Fruit fly (Drosophila melanogaster) whole organism, adult: ENCODE results near the gene Ugt37A1.

Experiments used
- CG11617 ChIP-seq: fragments of 200-800 bp; sonication (Bioruptor generic); optimal IDR thresholded peaks from 2 replicates; lab custom pipeline; 2017; ENCODE audit warnings: mild to moderate bottlenecking, missing biosample characterization, missing genetic modification reagents, missing genetic modification characterization
- CG12768 ChIP-seq: fragments of 200-800 bp; sonication (Bioruptor generic); optimal IDR thresholded peaks from 2 replicates; lab custom pipeline; 2017; ENCODE audit warnings: missing biosample characterization, missing genetic modification characterization, mild to moderate bottlenecking, moderate library complexity, missing genetic modification reagents
- CG14711 ChIP-seq: fragments of 200-800 bp; sonication (Bioruptor generic); optimal IDR thresholded peaks from 2 replicates; lab custom pipeline; 2018; ENCODE audit warnings: missing biosample characterization, mild to moderate bottlenecking, missing genetic modification characterization, moderate library complexity
- CG1620 ChIP-seq: fragments of 200-800 bp; sonication (Bioruptor generic); optimal IDR thresholded peaks from 2 replicates; lab custom pipeline; 2016; ENCODE audit warnings: missing biosample characterization, missing genetic modification characterization
- CG5204 ChIP-seq: fragments of 200-800 bp; sonication (Bioruptor generic); optimal IDR thresholded peaks from 2 replicates; lab custom pipeline; 2016; ENCODE audit warnings: missing biosample characterization, missing genetic modification characterization
- CG7101 ChIP-seq: fragments of 200-800 bp; sonication (Bioruptor generic); optimal IDR thresholded peaks from 2 replicates; lab custom pipeline; 2018; ENCODE audit warnings: missing biosample characterization, mild to moderate bottlenecking, missing genetic modification characterization, moderate library complexity
- Crg-1 ChIP-seq: fragments of 200-800 bp; sonication (Bioruptor generic); optimal IDR thresholded peaks from 2 replicates; lab custom pipeline; 2016; ENCODE audit warnings: missing biosample characterization, missing genetic modification characterization
- Mnt ChIP-seq: fragments of 200-800 bp; sonication (Bioruptor generic); optimal IDR thresholded peaks from 2 replicates; lab custom pipeline; 2016; ENCODE audit warnings: missing biosample characterization, mild to moderate bottlenecking, missing genetic modification characterization
- cnc ChIP-seq, 2 experiments: fragments of >200 bp; optimal IDR thresholded peaks; 2 replicates each; lab custom pipeline; 2017
- kay ChIP-seq: fragments of 200-800 bp; sonication (Bioruptor generic); peaks from one replicate; lab custom pipeline; 2016; ENCODE audit warnings: missing biosample characterization, missing genetic modification characterization, borderline replicate concordance
- ovo ChIP-seq: fragments of 200-800 bp; sonication (Bioruptor generic); optimal IDR thresholded peaks from 2 replicates; lab custom pipeline; 2016; ENCODE audit warnings: missing biosample characterization, missing genetic modification characterization
- pad ChIP-seq: fragments of 200-800 bp; sonication (Bioruptor generic); optimal IDR thresholded peaks from 3 replicates; lab custom pipeline; 2017; ENCODE audit warnings: missing biosample characterization, missing genetic modification characterization, mild to moderate bottlenecking, moderate library complexity, missing genetic modification reagents
- tj ChIP-seq: fragments of 200-800 bp; sonication (Bioruptor generic); optimal IDR thresholded peaks from 3 replicates; lab custom pipeline; 2017; ENCODE audit warnings: missing biosample characterization, mild to moderate bottlenecking, missing genetic modification characterization, moderate library complexity
- toe ChIP-seq: fragments of 200-800 bp; sonication (Bioruptor generic); optimal IDR thresholded peaks from 2 replicates; lab custom pipeline; 2016; ENCODE audit warnings: missing biosample characterization, missing genetic modification characterization

DNA sequence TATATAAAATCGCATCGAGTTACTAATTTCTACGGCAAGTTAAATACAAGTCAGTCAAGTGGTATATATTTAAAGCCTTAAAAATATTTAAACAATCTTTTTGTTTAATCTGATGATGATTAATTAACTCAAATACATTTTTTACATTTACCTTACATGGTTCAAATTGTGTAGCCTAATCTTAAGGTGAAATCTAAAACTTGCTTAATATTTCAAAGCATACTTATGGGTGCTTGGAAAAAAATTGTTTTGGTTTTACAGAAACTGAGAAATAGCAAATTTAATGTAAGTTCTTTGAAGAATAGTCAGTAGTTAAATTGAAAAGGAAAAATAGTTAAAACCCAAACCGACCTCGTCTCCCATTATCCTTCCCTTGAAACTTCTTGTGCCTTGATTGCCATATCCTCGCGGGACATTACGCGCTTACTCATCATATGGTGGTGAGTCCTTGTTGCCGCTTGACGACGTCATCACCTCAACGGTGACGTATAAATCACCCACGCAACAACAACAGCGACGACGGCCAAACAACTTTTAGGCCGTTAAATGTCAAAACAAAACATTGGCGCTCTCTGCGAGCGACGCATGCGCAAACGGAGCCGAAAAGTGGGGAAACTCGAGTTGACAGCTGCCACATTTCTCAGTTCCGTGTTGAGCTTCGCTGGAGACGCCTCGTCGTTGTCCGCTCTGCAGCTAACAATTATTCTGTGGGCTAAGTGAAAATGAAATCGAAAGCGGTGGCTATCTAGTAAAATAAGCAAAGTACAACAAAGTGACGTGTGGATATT is 32.5 kb downstream of the Ugt37A1 start:
- TF ChIP-seq CG11617 (GFP tag; lab: Kevin White, UChicago) (no peak), ovo (no peak), CG12768 (no peak), CG14711 (no peak), kay (GFP tag; lab: Kevin White, UChicago) (no peak), CG7101 (tag; lab: Kevin White, UChicago) (no peak), CG1620 (GFP tag; lab: Kevin White, UChicago) (no peak), Mnt (GFP tag; lab: Kevin White, UChicago) (no peak), pad (peak; percentile 17), toe (GFP tag; lab: Kevin White, UChicago) (no peak), tj (GFP tag; lab: Kevin White, UChicago) (no peak), Crg-1 (GFP tag; lab: Kevin White, UChicago) (no peak), CG5204 (GFP tag; lab: Kevin White, UChicago) (no peak), cnc (optimal IDR thresholded peaks at IDR 0.05; lab: Kevin White, UChicago) (no peak)
